Worm (Caenorhabditis elegans) whole organism, late embryonic: ENCODE results near the gene rab-3.

Source experiments
- Y22D7AL.16 ChIP-seq: sonication (generic microtip); optimal IDR thresholded peaks from 2 replicates; lab custom pipeline; 2016; ENCODE audit warnings: missing genetic modification characterization, missing compliant biosample characterization
- ama-1 ChIP-seq: fragments of 150-350 bp; optimal IDR thresholded peaks from 2 replicates; lab custom pipeline; 2014
- nfya-1 ChIP-seq: sonication (generic microtip); optimal IDR thresholded peaks from 2 replicates; lab custom pipeline; 2017; ENCODE audit warnings: missing genetic modification characterization, mild to moderate bottlenecking, missing compliant biosample characterization, antibody characterized with exemption, moderate library complexity
- nhr-232 ChIP-seq: sonication (generic microtip); optimal IDR thresholded peaks from 2 replicates; lab custom pipeline; 2016; ENCODE audit warnings: missing genetic modification characterization, missing compliant biosample characterization
- pag-3 ChIP-seq: sonication (generic microtip); optimal IDR thresholded peaks from 2 replicates; lab custom pipeline; 2016; ENCODE audit warnings: missing compliant biosample characterization, missing genetic modification characterization, borderline replicate concordance

ce11 chrII:5680703-5681102 is 47.0 kb downstream of the rab-3 start, which contains the start of gene flp-27:
- no peak for TF ChIP-seq nhr-232 (tag; lab: Kevin White, UChicago)
- TF ChIP-seq pag-3 (tag; lab: Kevin White, UChicago), result no peak
- no peak for TF ChIP-seq ama-1 (lab: Kevin White, UChicago)
- TF ChIP-seq nfya-1 (tag; lab: Kevin White, UChicago), result no peak
- TF ChIP-seq Y22D7AL.16, result no peak
